Fruit fly (Drosophila melanogaster) whole organism, larva: Measurements from ENCODE around the gene CG3184.

ENCODE experiments used
- noc ChIP-seq: fragments of 200-800 bp; sonication (Bioruptor generic); optimal IDR thresholded peaks from 3 replicates; lab custom pipeline; 2019; ENCODE audit warnings: missing biosample characterization, mild to moderate bottlenecking, missing genetic modification characterization, moderate library complexity

CG3184 gene

DNA sequence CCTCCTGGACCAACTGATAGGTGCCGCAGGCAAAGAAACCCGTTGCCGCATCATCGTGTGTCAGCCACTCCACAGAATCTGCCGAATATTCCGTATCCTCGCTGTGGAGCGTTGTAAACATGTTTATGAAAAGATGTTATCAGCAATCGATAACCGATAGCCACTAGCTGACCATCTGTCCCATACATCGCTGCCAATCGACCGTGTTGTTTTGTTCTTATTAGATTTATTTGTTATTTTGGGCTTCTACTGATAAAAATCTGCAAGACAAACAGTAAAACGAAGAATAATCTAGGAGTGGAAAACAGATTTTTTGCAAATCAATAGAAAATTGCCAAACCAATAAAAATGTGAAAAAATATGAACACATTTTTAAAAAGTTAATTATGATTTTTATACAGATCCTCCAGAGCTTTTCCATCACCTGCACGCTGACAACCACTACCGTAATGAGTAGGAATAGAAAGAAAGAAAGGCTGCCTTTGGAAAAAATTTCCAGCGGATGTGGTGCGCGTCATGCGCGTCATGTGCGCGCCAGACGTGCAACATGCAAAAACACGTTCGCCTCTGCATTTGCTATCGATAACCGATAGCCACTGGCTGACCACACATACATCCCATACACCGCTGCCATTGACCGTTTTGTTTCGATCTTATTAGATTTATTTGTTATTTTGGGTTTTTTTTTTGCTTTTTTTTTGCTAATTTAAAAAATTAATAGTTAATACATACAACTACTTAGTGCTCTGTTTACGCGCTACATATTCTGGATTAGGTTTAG is at the start of gene CG3184:
TSS of gene CG3184 (minus strand) at position 155 of the 781 bp plus-strand sequence.
- no peak for TF ChIP-seq noc (tag; lab: Kevin White, UChicago)

DNA sequence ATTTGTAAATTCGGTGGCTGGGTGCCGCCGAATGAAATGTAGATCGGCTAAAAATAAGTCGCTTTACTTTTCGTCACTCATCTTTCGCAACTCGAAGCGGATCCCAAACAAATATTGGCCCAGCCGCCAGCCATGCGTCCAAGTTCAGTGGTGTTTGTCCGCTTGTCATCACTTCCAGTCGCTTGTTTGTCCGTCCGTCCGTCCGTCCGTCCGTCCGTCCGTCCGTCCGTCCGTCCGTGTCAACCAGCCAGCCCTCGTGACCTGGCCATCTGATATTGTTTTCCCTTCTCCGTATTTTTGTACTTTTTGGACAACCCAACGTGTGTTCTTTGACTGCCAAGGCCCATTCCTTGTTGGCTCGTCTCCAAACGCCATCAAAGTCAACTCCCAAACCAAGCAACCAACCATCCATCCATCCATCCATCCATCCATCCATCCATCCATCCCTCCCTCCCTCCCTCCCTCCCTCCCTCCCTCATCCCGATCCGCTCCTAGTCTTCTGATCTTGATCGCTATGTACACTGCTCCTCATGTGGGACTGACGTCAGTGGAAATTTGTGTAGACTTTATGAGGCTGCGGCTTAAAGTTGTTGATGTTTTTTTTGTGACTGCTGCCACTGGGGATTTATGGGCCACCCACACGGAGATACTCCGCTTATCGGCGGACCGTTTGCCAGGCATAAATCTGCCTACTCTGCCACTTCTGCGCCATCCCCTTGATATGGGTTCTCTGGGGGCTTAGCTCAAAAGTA is 44.9 kb upstream of the CG3184 start:
- peak; percentile 86 for TF ChIP-seq noc (tag; lab: Kevin White, UChicago)

DNA sequence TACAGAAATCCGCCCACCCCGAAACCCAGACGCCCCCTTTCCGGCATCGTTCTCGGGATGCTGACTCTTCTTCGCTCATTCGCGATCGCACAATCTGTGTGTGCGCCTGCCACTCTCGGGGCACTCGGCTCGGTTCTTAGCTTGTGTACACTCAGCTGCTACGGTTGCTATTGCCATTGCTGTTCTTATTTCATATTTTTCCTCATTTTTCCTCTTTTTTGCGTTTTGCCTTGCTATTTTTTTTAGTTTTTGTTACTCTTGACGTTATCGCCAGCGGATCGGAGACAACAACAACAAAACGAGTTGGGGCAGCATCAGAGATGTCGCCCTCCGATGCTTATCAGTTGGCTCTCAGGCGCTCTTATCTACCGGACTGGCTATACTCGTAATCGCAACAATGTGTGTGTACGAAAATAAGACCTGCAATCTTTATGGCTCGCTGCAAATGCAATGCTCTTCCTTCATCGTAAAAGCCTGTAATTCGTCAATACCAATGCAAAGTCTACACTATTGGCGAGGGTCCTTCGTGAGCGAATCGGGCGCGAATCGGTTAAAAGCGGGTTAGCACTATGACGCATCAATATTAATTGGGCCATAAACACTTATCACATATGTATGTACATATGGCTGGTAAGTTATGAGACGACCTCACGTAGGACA is 42.2 kb upstream of the CG3184 start:
- peak; percentile 8 for TF ChIP-seq noc (tag; lab: Kevin White, UChicago)

DNA sequence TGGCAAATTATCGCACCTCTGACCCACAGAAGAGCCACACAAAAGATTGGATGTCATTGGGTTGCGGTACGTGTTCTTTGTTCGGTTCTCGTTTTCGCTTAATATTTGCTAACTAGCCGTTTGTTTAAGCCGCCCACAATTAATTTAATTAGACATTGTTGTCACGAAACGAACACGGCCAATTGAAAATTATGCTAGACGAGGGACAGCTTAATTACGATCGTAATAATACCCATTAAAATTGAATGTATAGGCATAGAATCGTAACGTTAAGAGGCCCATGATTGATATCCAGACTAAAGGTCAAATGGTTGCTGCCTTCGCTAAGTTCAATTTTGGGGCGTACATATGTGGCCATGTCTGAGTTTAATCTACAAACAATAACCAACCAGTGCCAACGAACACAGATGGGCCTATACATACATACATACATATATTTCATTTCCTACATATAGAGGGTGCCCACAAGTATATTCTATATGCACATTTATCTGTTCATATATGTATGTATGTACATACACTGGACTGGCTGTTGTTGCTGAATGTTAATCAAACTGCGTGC is 40.1 kb upstream of the CG3184 start:
- no peak for TF ChIP-seq noc (tag; lab: Kevin White, UChicago)

DNA sequence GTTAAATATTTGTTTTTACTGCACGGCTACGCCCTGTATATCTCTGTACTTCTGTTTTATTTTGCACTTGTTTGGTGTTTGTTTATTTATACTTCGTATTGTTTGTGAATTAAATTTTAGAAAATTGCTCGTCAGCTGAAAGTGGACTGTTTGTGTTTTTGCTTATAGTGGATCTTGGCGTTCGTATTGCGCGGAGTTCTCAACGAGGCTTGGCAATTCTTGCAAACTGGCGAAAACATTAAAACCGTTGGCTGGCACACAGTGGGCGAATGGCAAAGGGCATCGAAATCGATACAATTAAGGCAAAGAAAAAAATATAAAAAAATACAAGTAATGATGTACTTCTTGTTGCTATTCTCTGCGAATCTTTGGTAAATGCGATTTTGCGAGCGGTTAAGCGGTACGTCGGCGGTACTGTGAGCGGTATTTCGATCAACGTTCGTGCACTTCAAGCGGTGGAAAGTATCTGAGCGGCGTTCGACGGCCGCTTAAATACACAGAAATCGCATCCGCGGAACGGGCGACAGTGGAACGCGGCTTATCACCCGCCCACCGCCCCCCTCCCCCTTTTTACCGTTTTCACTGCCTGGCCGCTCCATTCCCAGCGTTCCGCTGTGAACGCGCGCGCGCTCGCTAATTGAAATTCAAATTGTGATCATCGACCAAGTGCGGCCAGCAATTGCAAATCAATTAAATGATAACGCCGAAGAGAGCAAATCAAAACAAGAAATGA is 38.4 kb upstream of the CG3184 start:
- no peak for TF ChIP-seq noc (tag; lab: Kevin White, UChicago)

DNA sequence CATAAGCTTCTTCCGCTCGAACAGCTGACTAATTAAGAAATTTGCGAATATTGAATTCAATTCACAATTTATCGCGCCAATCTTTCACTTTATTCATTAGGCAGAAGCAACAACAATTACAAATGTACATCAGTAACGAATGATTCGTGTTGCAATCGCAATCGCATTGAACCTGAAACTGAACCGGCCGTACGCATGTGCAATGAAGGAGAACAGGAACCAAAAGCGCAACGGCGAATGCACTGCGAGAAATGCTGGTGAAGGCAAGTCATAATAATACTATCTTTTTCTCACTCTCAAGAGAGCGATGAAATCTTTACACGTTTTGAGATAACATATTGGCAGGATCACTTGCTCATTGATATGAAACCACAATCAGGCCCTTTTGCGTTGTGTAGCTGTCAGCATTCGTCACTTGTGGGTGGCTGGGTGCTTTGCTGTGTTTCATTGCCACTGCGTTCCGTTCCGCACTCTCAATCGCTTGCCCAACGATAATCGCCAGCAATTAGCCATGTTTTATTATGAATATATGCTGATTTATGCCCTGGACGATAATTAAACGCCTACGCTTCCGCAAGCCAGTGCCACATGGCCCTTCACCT is 36.4 kb upstream of the CG3184 start:
- no peak for TF ChIP-seq noc (tag; lab: Kevin White, UChicago)

DNA sequence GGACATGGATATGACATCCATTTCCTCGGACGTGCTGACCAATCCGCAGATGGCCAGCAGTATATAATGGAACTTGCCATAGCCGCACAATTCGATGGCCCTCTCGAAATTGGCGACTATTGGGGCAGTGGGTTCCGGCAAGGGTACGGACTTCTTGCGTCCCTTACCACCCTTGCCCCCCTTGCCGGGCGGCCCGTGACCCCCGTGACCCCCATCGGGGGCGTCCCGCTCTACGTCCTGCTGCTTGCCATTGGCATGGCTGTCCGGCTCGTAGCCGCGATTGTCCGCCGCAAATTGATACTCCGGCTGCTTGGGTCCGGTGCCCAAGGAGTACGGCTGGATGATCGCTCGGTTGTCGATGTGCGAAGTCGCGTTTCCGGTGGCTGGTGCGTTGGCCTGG is 35.0 kb upstream of the CG3184 start:
- TF ChIP-seq noc (tag; lab: Kevin White, UChicago): no peak

DNA sequence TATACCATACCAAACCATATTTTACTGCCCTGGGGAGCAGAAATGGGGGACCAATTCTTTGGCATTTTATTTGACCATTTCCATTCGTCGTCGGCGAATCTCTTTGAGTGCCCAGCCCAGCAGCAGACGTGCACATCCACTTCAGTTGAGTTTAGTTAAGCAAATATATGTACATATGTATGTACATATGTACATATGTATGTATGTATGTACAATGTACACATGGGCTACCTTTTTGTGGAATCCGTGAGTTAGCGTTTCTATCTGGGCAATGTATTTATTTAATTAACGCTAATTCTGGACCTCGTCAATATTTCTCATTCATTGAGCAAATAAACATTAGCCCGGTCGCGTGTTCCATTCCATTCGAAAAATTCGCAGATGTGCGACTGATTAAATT is 31.4 kb upstream of the CG3184 start:
- no peak for TF ChIP-seq noc (tag; lab: Kevin White, UChicago)

DNA sequence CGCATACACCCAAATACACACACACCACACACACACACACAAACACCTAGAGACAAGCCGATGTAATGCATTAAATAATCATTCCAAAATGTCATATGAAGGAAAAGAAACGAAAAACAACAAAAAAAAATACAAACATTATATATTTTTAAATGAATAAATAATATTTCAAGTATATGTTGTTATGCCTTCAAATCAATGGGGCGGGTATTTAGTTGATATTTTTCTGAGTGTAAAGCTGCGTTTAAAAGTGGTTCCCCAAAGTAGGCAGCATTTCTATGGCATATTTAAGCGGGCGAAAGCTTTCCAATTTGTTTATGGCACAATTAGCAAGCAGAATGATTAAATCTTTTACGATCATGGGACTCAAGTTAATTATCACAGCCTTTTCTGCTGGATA is 30.7 kb upstream of the CG3184 start:
- peak; percentile 39 for TF ChIP-seq noc (tag; lab: Kevin White, UChicago)

DNA sequence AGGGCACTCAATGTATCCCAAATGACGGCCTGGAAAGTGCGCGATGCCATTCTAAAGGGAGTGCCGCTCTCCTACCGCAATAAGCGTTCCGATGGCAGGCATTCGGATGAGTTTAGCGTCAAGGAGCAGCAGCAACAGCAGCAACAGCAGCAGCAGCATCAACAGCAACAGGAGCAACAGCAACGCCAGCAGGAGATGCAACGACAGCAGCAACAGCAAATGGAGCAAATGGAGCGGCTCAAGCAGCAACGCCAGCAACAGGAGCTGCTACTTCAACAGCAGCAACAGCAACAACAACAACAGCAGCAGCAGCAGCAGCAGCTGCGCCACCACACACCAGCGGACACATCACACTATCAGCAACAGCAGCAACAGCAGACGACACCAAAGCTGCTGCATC is 27.6 kb upstream of the CG3184 start:
- no peak for TF ChIP-seq noc (tag; lab: Kevin White, UChicago)

DNA sequence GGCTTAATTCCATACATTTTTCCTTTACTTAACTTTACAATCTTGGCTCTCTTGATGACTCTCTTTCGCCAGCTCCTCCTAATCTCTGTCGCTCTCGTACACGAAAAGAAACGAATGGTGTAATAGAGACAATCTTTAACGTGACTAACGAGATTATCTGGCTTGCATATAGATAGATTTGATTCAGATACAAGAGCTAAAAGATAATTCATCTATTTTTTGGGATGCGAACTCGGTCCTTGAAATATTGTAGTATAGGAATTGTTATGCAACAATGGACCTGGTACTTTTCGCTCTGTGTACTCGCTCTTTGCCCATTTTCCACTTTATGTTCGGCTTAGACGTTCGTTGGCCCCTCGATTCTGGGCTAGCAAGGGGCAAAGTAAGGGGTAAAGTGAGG is 22.7 kb upstream of the CG3184 start:
- peak; percentile 58 for TF ChIP-seq noc (tag; lab: Kevin White, UChicago)

DNA sequence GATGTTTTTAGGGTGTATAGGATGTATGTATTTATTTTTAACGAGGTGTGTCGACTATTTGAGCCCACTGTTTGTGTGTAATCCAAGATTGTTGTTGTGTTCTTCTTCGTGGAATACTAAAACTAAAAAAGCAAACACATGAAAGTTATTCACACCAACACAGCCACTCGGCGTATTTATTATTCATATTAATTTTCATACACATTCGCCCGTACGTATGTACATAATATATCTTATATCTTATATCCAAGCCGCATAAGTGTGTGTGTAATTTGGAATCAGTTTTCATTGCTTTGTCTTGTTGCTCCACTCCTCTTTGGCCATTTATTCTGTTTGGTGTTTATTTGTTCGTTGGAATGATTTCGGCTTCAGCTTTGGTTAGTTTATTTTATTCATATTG is 22.1 kb upstream of the CG3184 start:
- TF ChIP-seq noc (tag; lab: Kevin White, UChicago): no peak

DNA sequence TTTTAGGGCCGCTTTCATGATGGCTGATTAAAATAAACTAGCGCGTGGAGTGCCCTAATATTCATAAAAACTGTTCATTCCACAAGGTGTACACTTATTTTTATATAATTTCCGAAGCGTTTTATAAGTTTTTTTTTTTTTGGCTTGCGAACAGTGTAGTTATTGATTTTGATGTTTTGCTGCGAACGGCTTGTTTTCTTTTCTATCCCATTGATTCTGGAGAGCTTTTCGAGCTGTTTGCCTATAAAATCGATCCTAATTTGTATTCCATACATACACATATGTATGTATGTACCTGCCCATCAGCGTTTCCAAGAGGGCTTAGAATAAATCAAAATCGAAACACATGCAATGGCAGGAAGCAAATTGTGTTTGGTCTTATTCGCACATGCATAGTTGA is 21.7 kb upstream of the CG3184 start:
- no peak for TF ChIP-seq noc (tag; lab: Kevin White, UChicago)

DNA sequence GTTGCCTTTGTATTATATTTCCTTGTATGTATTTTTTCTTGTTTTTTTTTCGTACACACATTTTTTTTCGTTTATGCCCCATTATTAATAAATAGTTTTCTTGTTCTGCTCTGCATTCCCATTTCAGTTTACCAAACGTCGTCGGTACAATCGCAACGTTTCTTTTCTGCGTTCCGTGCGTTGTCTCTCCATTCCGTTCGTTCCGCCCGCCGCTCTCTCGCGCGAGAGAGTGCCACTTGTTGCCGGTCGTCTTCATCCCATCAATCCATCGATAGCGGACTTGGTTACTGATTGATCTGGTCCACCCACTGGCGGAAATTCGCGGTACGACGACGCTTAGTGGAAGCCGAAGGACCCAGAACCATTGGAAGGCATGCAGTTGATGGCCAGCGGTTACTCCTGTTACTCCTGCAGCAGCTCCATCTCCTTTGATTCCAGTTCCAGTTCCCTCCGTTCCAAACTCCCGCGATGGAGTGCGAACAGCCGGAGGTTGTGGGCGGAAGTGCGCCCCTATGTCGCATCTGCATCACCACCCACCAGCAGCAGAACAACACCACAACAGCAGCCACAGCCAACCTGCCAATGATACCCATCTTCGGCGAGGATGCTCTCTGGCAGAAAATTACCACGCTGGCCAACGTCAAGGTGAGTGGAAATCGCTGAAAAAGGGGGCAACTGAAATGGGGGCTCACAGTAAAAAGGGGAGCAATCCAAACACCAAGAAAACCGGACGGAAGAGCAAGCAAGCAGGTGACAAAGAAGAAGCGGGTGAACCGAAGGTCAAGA is 20.9 kb upstream of the CG3184 start:
- no peak for TF ChIP-seq noc (tag; lab: Kevin White, UChicago)
